Fruit fly (Drosophila melanogaster) whole organism, embryonic: ENCODE data around the gene Ndae1.

Experiments used
- Antp ChIP-seq: fragments of 200-800 bp; sonication (Bioruptor generic); optimal IDR thresholded peaks from 3 replicates; lab custom pipeline; 2016; ENCODE audit warnings: missing biosample characterization, missing genetic modification characterization
- CG11247 ChIP-seq: fragments of 200-800 bp; sonication (Bioruptor generic); IDR thresholded peaks from 2 replicates; pipeline ENCODE4 v1.3.6; 2022; ENCODE audit warnings: missing biosample characterization, missing genetic modification characterization
- emc ChIP-seq: fragments of 200-800 bp; sonication (Bioruptor generic); optimal IDR thresholded peaks from 2 replicates; lab custom pipeline; 2016; ENCODE audit warnings: missing biosample characterization, missing genetic modification characterization
- ems ChIP-seq: fragments of 200-800 bp; sonication (Bioruptor generic); optimal IDR thresholded peaks from 3 replicates; lab custom pipeline; 2016; ENCODE audit warnings: missing biosample characterization, missing genetic modification characterization
- lilli ChIP-seq: fragments of 200-800 bp; sonication (Bioruptor generic); optimal IDR thresholded peaks from 3 replicates; lab custom pipeline; 2016; ENCODE audit warnings: missing biosample characterization, missing genetic modification characterization
- wdn ChIP-seq: fragments of 200-800 bp; sonication (Bioruptor generic); IDR thresholded peaks from 2 replicates; pipeline ENCODE4 v1.3.6; 2022; ENCODE audit warnings: missing biosample characterization, missing genetic modification characterization

- TF ChIP-seq Antp (peak; percentile 47), wdn (GFP tag; lab: Robert Waterston, UW) (no peak), emc (GFP tag; lab: Kevin White, UChicago) (no peak), ems (GFP tag; lab: Kevin White, UChicago) (peak; percentile 46), CG11247 (GFP tag; lab: Robert Waterston, UW) (peak; percentile 62), lilli (GFP tag; lab: Kevin White, UChicago) (peak; percentile 52)
Measured at dm6 chr2L:7281430-7281829, 32.3 kb upstream of the Ndae1 start.
